Worm (Caenorhabditis elegans) whole organism, mixed stage, embryonic: Measurements from ENCODE around the gene dpy-2.

Experiments used
- M03D4.4 ChIP-seq: sonication (generic microtip); optimal IDR thresholded peaks from 2 replicates; lab custom pipeline; 2017; ENCODE audit warnings: mild to moderate bottlenecking, missing genetic modification characterization, missing compliant biosample characterization
- bed-3 ChIP-seq: fragments of 200-800 bp; sonication (Bioruptor generic); optimal IDR thresholded peaks from 3 replicates; lab custom pipeline; 2018; ENCODE audit warnings: mild to moderate bottlenecking, missing genetic modification characterization, moderate library complexity, missing compliant biosample characterization
- blmp-1 ChIP-seq: fragments of 150-350 bp; optimal IDR thresholded peaks from 2 replicates; lab custom pipeline; 2014; ENCODE audit warnings: missing biosample characterization, missing genetic modification characterization
- ceh-39 ChIP-seq: fragments of 150-350 bp; optimal IDR thresholded peaks from 2 replicates; lab custom pipeline; 2014; ENCODE audit warnings: missing biosample characterization, missing genetic modification characterization
- ceh-83 ChIP-seq: fragments of 200-800 bp; sonication (Bioruptor generic); optimal IDR thresholded peaks from 2 replicates; lab custom pipeline; 2018; ENCODE audit warnings: mild to moderate bottlenecking, missing genetic modification characterization, missing compliant biosample characterization
- ces-1 ChIP-seq: fragments of 150-350 bp; optimal IDR thresholded peaks from 2 replicates; lab custom pipeline; 2014; ENCODE audit warnings: missing biosample characterization, missing genetic modification reagents, missing genetic modification characterization
- cnd-1 ChIP-seq: fragments of 200-800 bp; sonication (Bioruptor generic); optimal IDR thresholded peaks from 2 replicates; lab custom pipeline; 2018; ENCODE audit warnings: mild to moderate bottlenecking, missing genetic modification characterization, missing compliant biosample characterization
- drap-1 ChIP-seq: fragments of 200-800 bp; sonication (Bioruptor generic); optimal IDR thresholded peaks from 3 replicates; lab custom pipeline; 2018; ENCODE audit warnings: mild to moderate bottlenecking, missing genetic modification characterization, missing compliant biosample characterization
- elt-1 ChIP-seq: sonication (generic microtip); optimal IDR thresholded peaks from 2 replicates; lab custom pipeline; 2017; ENCODE audit warnings: missing genetic modification characterization, mild to moderate bottlenecking, missing compliant biosample characterization, antibody characterized with exemption, moderate library complexity, borderline replicate concordance; ENCODE audit not compliant: insufficient read depth
- elt-3 ChIP-seq: fragments of 150-350 bp; optimal IDR thresholded peaks from 2 replicates; lab custom pipeline; 2014; ENCODE audit warnings: missing biosample characterization, missing genetic modification characterization
- flh-1 ChIP-seq: fragments of 200-800 bp; sonication (Bioruptor generic); optimal IDR thresholded peaks from 2 replicates; lab custom pipeline; 2018; ENCODE audit warnings: mild to moderate bottlenecking, missing genetic modification characterization, moderate library complexity, missing compliant biosample characterization
- ham-2 ChIP-seq: fragments of 200-800 bp; sonication (Bioruptor generic); optimal IDR thresholded peaks from 2 replicates; lab custom pipeline; 2018; ENCODE audit warnings: mild to moderate bottlenecking, missing genetic modification characterization, missing compliant biosample characterization
- hlh-1 ChIP-seq: fragments of 150-350 bp; optimal IDR thresholded peaks from 2 replicates; lab custom pipeline; 2014; ENCODE audit warnings: missing biosample characterization, missing genetic modification reagents, missing genetic modification characterization
- lin-13 ChIP-seq: fragments of 150-350 bp; optimal IDR thresholded peaks from 2 replicates; lab custom pipeline; 2014; ENCODE audit warnings: missing biosample characterization, missing genetic modification characterization
- lin-32 ChIP-seq: fragments of 200-800 bp; sonication (Bioruptor generic); optimal IDR thresholded peaks from 2 replicates; lab custom pipeline; 2018; ENCODE audit warnings: mild to moderate bottlenecking, missing genetic modification characterization, missing compliant biosample characterization
- lsy-2 ChIP-seq: fragments of 150-350 bp; optimal IDR thresholded peaks from 2 replicates; lab custom pipeline; 2014; ENCODE audit warnings: missing biosample characterization, missing genetic modification characterization
- mab-5 ChIP-seq: fragments of 150-350 bp; optimal IDR thresholded peaks from 2 replicates; lab custom pipeline; 2014; ENCODE audit warnings: missing biosample characterization, missing genetic modification characterization
- mep-1 ChIP-seq: fragments of 150-350 bp; optimal IDR thresholded peaks from 2 replicates; lab custom pipeline; 2017; ENCODE audit warnings: missing biosample characterization, missing genetic modification reagents, missing genetic modification characterization, inconsistent platforms
- mls-2 ChIP-seq: sonication (generic microtip); optimal IDR thresholded peaks from 2 replicates; lab custom pipeline; 2016; ENCODE audit warnings: mild to moderate bottlenecking, missing genetic modification characterization, moderate library complexity, missing compliant biosample characterization
- nhr-12 ChIP-seq: fragments of 150-350 bp; optimal IDR thresholded peaks from 2 replicates; lab custom pipeline; 2014; ENCODE audit warnings: missing biosample characterization, missing genetic modification characterization
- nhr-2 ChIP-seq: fragments of 150-350 bp; optimal IDR thresholded peaks from 2 replicates; lab custom pipeline; 2014; ENCODE audit warnings: missing biosample characterization, missing genetic modification characterization
- nhr-237 ChIP-seq: fragments of 150-350 bp; optimal IDR thresholded peaks from 2 replicates; lab custom pipeline; 2014; ENCODE audit warnings: missing biosample characterization, missing genetic modification characterization
- nhr-28 ChIP-seq: fragments of 150-350 bp; optimal IDR thresholded peaks from 2 replicates; lab custom pipeline; 2014; ENCODE audit warnings: missing biosample characterization, missing genetic modification characterization
- nhr-76 ChIP-seq: sonication (generic microtip); optimal IDR thresholded peaks from 2 replicates; lab custom pipeline; 2017; ENCODE audit warnings: missing biosample characterization, missing genetic modification characterization
- pha-4 ChIP-seq: fragments of 150-350 bp; optimal IDR thresholded peaks from 2 replicates; lab custom pipeline; 2018; ENCODE audit warnings: missing biosample characterization, missing genetic modification reagents, missing genetic modification characterization
- sem-2 ChIP-seq: fragments of 200-800 bp; sonication (Bioruptor generic); optimal IDR thresholded peaks from 2 replicates; lab custom pipeline; 2018; ENCODE audit warnings: mild to moderate bottlenecking, missing genetic modification characterization, missing compliant biosample characterization
- snpc-4 ChIP-seq: fragments of 150-350 bp; optimal IDR thresholded peaks from 2 replicates; lab custom pipeline; 2014; ENCODE audit warnings: missing biosample characterization, missing genetic modification characterization
- sptf-1 ChIP-seq: sonication (generic microtip); optimal IDR thresholded peaks from 2 replicates; lab custom pipeline; 2017; ENCODE audit warnings: mild to moderate bottlenecking, missing genetic modification characterization, moderate library complexity, missing compliant biosample characterization
- tbx-8 ChIP-seq: fragments of 200-800 bp; sonication (Bioruptor generic); optimal IDR thresholded peaks from 2 replicates; lab custom pipeline; 2018; ENCODE audit warnings: mild to moderate bottlenecking, missing genetic modification characterization, moderate library complexity, missing compliant biosample characterization
- unc-120 ChIP-seq: sonication (generic microtip); optimal IDR thresholded peaks from 2 replicates; lab custom pipeline; 2017; ENCODE audit warnings: missing genetic modification characterization, missing compliant biosample characterization; ENCODE audit not compliant: poor library complexity, severe bottlenecking
- unc-39 ChIP-seq: fragments of 150-350 bp; optimal IDR thresholded peaks from 2 replicates; lab custom pipeline; 2014; ENCODE audit warnings: missing biosample characterization, missing genetic modification characterization
- unc-62 ChIP-seq: fragments of 150-350 bp; optimal IDR thresholded peaks from 2 replicates; lab custom pipeline; 2014; ENCODE audit warnings: missing biosample characterization, missing genetic modification reagents, missing genetic modification characterization
- zip-8 ChIP-seq: fragments of 150-350 bp; optimal IDR thresholded peaks from 2 replicates; lab custom pipeline; 2014; ENCODE audit warnings: missing biosample characterization, missing genetic modification characterization
- ztf-11 ChIP-seq: fragments of 150-350 bp; optimal IDR thresholded peaks from 2 replicates; lab custom pipeline; 2014; ENCODE audit warnings: missing biosample characterization, missing genetic modification characterization

dpy-2 gene

DNA sequence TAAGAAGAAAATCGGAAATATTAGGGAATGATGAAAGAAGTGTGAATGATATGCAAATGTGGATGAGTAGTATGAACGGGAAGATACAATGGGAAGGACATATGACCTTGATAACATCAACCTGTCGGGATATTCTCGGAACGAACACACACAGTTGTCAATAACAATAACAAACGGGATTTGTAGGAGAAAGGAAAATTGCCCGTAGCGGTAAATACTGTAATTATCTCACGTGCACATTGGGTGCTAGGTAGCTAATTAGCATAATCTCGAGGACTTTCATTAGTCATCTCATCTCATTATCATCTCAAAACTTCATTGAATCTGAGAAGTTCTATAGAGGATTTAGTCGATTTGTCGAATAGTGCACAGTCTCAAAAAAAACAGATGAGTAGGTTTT, 1.1 kb upstream of the dpy-2 start:
- TF ChIP-seq nhr-12 (tag; lab: Kevin White, UChicago) (no peak), hlh-1 (no peak), elt-1 (tag; lab: Kevin White, UChicago) (peak; percentile 51), sptf-1 (tag; lab: Kevin White, UChicago) (no peak), unc-62 (GFP tag; lab: Kevin White, UChicago) (peak; percentile 32), snpc-4 (no peak), cnd-1 (no peak), drap-1 (GFP tag; lab: Kevin White, UChicago) (no peak), ceh-83 (GFP tag; lab: Kevin White, UChicago) (no peak), mep-1 (tag; lab: Kevin White, UChicago) (no peak), ham-2 (peak; percentile 84), flh-1 (GFP tag; lab: Kevin White, UChicago) (no peak)
- TF ChIP-seq, all 35 proteins: peak for 3

- TF ChIP-seq hlh-1 (no peak), ztf-11 (tag; lab: Kevin White, UChicago) (no peak), ham-2 (no peak), pha-4 (tag; lab: Kevin White, UChicago) (no peak), sem-2 (GFP tag; lab: Kevin White, UChicago) (no peak), bed-3 (GFP tag; lab: Kevin White, UChicago) (no peak), nhr-237 (tag; lab: Kevin White, UChicago) (no peak), elt-1 (tag; lab: Kevin White, UChicago) (no peak), zip-8 (no peak), M03D4.4 (tag; lab: Kevin White, UChicago) (no peak)
Observed at ce11 chrII:6715853-6716252, 1.8 kb downstream of the dpy-2 start.

- TF ChIP-seq M03D4.4 (tag; lab: Kevin White, UChicago): no peak
- TF ChIP-seq lsy-2: no peak
- no peak for TF ChIP-seq elt-1 (tag; lab: Kevin White, UChicago)
- no peak for TF ChIP-seq ces-1 (GFP tag; lab: Kevin White, UChicago)
- TF ChIP-seq bed-3 (GFP tag; lab: Kevin White, UChicago): no peak
- no peak for TF ChIP-seq flh-1 (GFP tag; lab: Kevin White, UChicago)
- no peak for TF ChIP-seq ztf-11 (tag; lab: Kevin White, UChicago)
- TF ChIP-seq ham-2: no peak
- no peak for TF ChIP-seq mep-1 (tag; lab: Kevin White, UChicago)
- TF ChIP-seq ceh-83 (GFP tag; lab: Kevin White, UChicago): no peak
- no peak for TF ChIP-seq nhr-237 (tag; lab: Kevin White, UChicago)
- TF ChIP-seq unc-39 (tag; lab: Kevin White, UChicago): no peak
- TF ChIP-seq nhr-12 (tag; lab: Kevin White, UChicago): no peak
- no peak for TF ChIP-seq elt-3 (tag; lab: Kevin White, UChicago)
- no peak for TF ChIP-seq nhr-28 (tag; lab: Kevin White, UChicago)
Observed at ce11 chrII:6716638-6717037, 2.5 kb downstream of the dpy-2 start, which contains the start of the genes T14B4.5 and T14B4.20. Gene T14B4.5 (plus strand): TSS chrII:6716863. Gene T14B4.20 (plus strand): TSS chrII:6716901.

- TF ChIP-seq lin-32 (GFP tag; lab: Kevin White, UChicago): no peak
- TF ChIP-seq snpc-4: no peak
- no peak for TF ChIP-seq bed-3 (GFP tag; lab: Kevin White, UChicago)
- no peak for TF ChIP-seq nhr-12 (tag; lab: Kevin White, UChicago)
- no peak for TF ChIP-seq zip-8
- no peak for TF ChIP-seq tbx-8 (GFP tag; lab: Kevin White, UChicago)
- TF ChIP-seq unc-39 (tag; lab: Kevin White, UChicago): no peak
- TF ChIP-seq nhr-76: no peak
- no peak for TF ChIP-seq ham-2
- no peak for TF ChIP-seq M03D4.4 (tag; lab: Kevin White, UChicago)
- no peak for TF ChIP-seq nhr-28 (tag; lab: Kevin White, UChicago)
- TF ChIP-seq pha-4 (tag; lab: Kevin White, UChicago): no peak
- TF ChIP-seq blmp-1 (tag; lab: Kevin White, UChicago): no peak
- TF ChIP-seq lin-13 (tag; lab: Kevin White, UChicago): no peak
- TF ChIP-seq ztf-11 (tag; lab: Kevin White, UChicago): no peak
- no peak for TF ChIP-seq unc-62 (GFP tag; lab: Kevin White, UChicago)
- TF ChIP-seq mls-2 (tag; lab: Kevin White, UChicago): no peak
Observed at ce11 chrII:6718221-6718620, 4.1 kb downstream of the dpy-2 start, which contains the start of gene tsp-10. Gene tsp-10 (plus strand): TSS chrII:6718586.

DNA sequence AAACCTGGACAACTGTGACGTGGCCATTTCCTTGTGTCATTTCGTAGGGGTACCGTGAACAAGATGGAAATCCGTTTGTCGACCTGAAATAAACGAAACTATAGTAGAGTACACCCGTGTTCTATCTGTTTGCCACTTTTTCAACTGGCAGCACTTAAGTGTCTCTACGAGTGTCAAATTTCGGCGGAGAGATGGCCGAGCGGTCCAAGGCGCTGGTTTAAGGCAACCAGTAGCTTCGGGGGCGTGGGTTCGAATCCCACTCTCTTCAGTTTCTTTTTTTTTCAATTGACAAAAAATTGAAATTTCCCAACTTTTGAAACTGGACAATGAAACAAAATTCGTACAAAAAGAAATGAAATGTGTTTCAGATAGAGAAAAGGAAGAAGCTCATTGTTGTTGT, 7.5 kb downstream of the dpy-2 start:
- peak; percentile 41 for TF ChIP-seq unc-120
- no peak for TF ChIP-seq zip-8
- TF ChIP-seq flh-1 (GFP tag; lab: Kevin White, UChicago): no peak
- no peak for TF ChIP-seq lin-13 (tag; lab: Kevin White, UChicago)
- peak; percentile 30 for TF ChIP-seq drap-1 (GFP tag; lab: Kevin White, UChicago)
- no peak for TF ChIP-seq ztf-11 (tag; lab: Kevin White, UChicago)
- TF ChIP-seq nhr-76: no peak
- no peak for TF ChIP-seq mls-2 (tag; lab: Kevin White, UChicago)
- TF ChIP-seq lin-32 (GFP tag; lab: Kevin White, UChicago): no peak
- TF ChIP-seq elt-3 (tag; lab: Kevin White, UChicago): no peak
- no peak for TF ChIP-seq blmp-1 (tag; lab: Kevin White, UChicago)
- no peak for TF ChIP-seq hlh-1
- no peak for TF ChIP-seq unc-62 (GFP tag; lab: Kevin White, UChicago)
- no peak for TF ChIP-seq nhr-237 (tag; lab: Kevin White, UChicago)
- peak; percentile 48 for TF ChIP-seq unc-39 (tag; lab: Kevin White, UChicago)
- peak; percentile 42 for TF ChIP-seq sptf-1 (tag; lab: Kevin White, UChicago)
- no peak for TF ChIP-seq nhr-28 (tag; lab: Kevin White, UChicago)
- no peak for TF ChIP-seq nhr-2 (tag; lab: Kevin White, UChicago)
- no peak for TF ChIP-seq cnd-1
- no peak for TF ChIP-seq nhr-12 (tag; lab: Kevin White, UChicago)
- peak; percentile 5 for TF ChIP-seq mep-1 (tag; lab: Kevin White, UChicago)
- no peak for TF ChIP-seq pha-4 (tag; lab: Kevin White, UChicago)
- no peak for TF ChIP-seq ham-2
- TF ChIP-seq bed-3 (GFP tag; lab: Kevin White, UChicago): peak; percentile 34
- no peak for TF ChIP-seq snpc-4
- TF ChIP-seq sem-2 (GFP tag; lab: Kevin White, UChicago): no peak
- no peak for TF ChIP-seq mab-5 (tag; lab: Kevin White, UChicago)
- peak; percentile 52 for TF ChIP-seq M03D4.4 (tag; lab: Kevin White, UChicago)
- no peak for TF ChIP-seq tbx-8 (GFP tag; lab: Kevin White, UChicago)
- TF ChIP-seq ceh-39 (tag; lab: Kevin White, UChicago): no peak
- no peak for TF ChIP-seq lsy-2
